Fruit fly (Drosophila melanogaster): ENCODE results near the gene Ptp61F.

Ptp61F gene

dm6 chr3L:1335989-1336961 lies 138.8 kb downstream of the Ptp61F start (continued):
- TF ChIP-seq CG32532 (GFP tag; IDR thresholded peaks at IDR 0.05) (peak; percentile 58), CG15269 (tag; optimal IDR thresholded peaks at IDR 0.05) (no peak), Atf6 (GFP tag; IDR thresholded peaks at IDR 0.05) (peak; percentile 26; the same call in 1 of the 2 replicates), pzg (GFP tag; optimal IDR thresholded peaks at IDR 0.05) (no peak), Atf3 (GFP tag; optimal IDR thresholded peaks at IDR 0.05) (no peak), ab (GFP tag; optimal IDR thresholded peaks at IDR 0.05) (no peak), Myb (GFP tag; optimal IDR thresholded peaks at IDR 0.05) (no peak), knrl (GFP tag; IDR thresholded peaks at IDR 0.05; ENCODE audit: partially characterized antibody) (no peak), Rx (GFP tag; IDR thresholded peaks at IDR 0.05) (no peak), vnd (GFP tag; IDR thresholded peaks at IDR 0.05; ENCODE audit: partially characterized antibody) (no peak), Hey (tag; optimal IDR thresholded peaks at IDR 0.05) (no peak), CG3995 (GFP tag; optimal IDR thresholded peaks at IDR 0.05) (peak; percentile 12), CG18764 (GFP tag; optimal IDR thresholded peaks at IDR 0.05) (no peak), CG15073 (GFP tag; optimal IDR thresholded peaks at IDR 0.05) (no peak), dmrt99B (tag; optimal IDR thresholded peaks at IDR 0.05) (no peak), lilli (GFP tag; optimal IDR thresholded peaks at IDR 0.05) (peak; percentile 43), CG17186 (GFP tag; optimal IDR thresholded peaks at IDR 0.05) (no peak), vvl (GFP tag; IDR thresholded peaks at IDR 0.05) (no peak; the same call in 1 of the 2 replicates), mirr (GFP tag; optimal IDR thresholded peaks at IDR 0.05) (peak; percentile 74), cas (GFP tag; IDR thresholded peaks at IDR 0.05) (no peak), seq (GFP tag; IDR thresholded peaks at IDR 0.05) (0 out of 2 replicates have a peak, but pooled peaks have one; percentile 16), pita (GFP tag; optimal IDR thresholded peaks at IDR 0.05) (no peak), pum (GFP tag; optimal IDR thresholded peaks at IDR 0.05) (no peak), PHDP (tag; optimal IDR thresholded peaks at IDR 0.05) (peak; percentile 22), Asciz (GFP tag; optimal IDR thresholded peaks at IDR 0.05) (no peak), CG1792 (GFP tag; optimal IDR thresholded peaks at IDR 0.05) (no peak), chif (GFP tag; optimal IDR thresholded peaks at IDR 0.05) (no peak), Side (GFP tag; optimal IDR thresholded peaks at IDR 0.05) (no peak), disco-r (GFP tag; optimal IDR thresholded peaks at IDR 0.05) (no peak), B-H2 (GFP tag; optimal IDR thresholded peaks at IDR 0.05) (no peak), Sry-δ (GFP tag; optimal IDR thresholded peaks at IDR 0.05) (no peak), Dip2 (GFP tag; IDR thresholded peaks at IDR 0.05) (no peak), CG6854 (GFP tag; optimal IDR thresholded peaks at IDR 0.05) (no peak), cato (GFP tag; optimal IDR thresholded peaks at IDR 0.05; ENCODE audit: borderline replicate concordance) (no peak), CG18262 (tag; optimal IDR thresholded peaks at IDR 0.05) (no peak), CG6689 (GFP tag; IDR thresholded peaks at IDR 0.05) (no peak), crc (GFP tag; optimal IDR thresholded peaks at IDR 0.05) (no peak), CG17612 (GFP tag; IDR thresholded peaks at IDR 0.05) (no peak), CG8290 (GFP tag; optimal IDR thresholded peaks at IDR 0.05) (no peak), CG8290 (tag; optimal IDR thresholded peaks at IDR 0.05) (no peak), Dbx (GFP tag; IDR thresholded peaks at IDR 0.05) (0 out of 3 replicates have a peak, but pooled peaks have one; percentile 26), kah (GFP tag; optimal IDR thresholded peaks at IDR 0.05) (no peak), CG32767 (GFP tag; IDR thresholded peaks at IDR 0.05) (no peak), sima (GFP tag; optimal IDR thresholded peaks at IDR 0.05) (no peak), CG8388 (GFP tag; optimal IDR thresholded peaks at IDR 0.05) (no peak), dysf (GFP tag; IDR thresholded peaks at IDR 0.05) (0 out of 3 replicates have a peak, but pooled peaks have one; percentile 22), CG10654 (GFP tag; optimal IDR thresholded peaks at IDR 0.05) (no peak), Blimp-1 (GFP tag; optimal IDR thresholded peaks at IDR 0.05) (no peak), tgo (GFP tag; IDR thresholded peaks at IDR 0.05) (no peak), kay (GFP tag; optimal IDR thresholded peaks at IDR 0.05) (no peak)

All from whole organism, embryonic.